Fruit fly (Drosophila melanogaster) ovary, adult (tissue): Measurements from ENCODE around the gene Dsor1.

Experiments used
- CG17801 ChIP-seq: fragments of 200-800 bp; optimal IDR thresholded peaks from 2 replicates; lab custom pipeline; 2019; ENCODE audit warnings: missing biosample characterization, mild to moderate bottlenecking, missing genetic modification characterization, moderate library complexity; ENCODE audit not compliant: partially characterized antibody

Gene Dsor1

DNA sequence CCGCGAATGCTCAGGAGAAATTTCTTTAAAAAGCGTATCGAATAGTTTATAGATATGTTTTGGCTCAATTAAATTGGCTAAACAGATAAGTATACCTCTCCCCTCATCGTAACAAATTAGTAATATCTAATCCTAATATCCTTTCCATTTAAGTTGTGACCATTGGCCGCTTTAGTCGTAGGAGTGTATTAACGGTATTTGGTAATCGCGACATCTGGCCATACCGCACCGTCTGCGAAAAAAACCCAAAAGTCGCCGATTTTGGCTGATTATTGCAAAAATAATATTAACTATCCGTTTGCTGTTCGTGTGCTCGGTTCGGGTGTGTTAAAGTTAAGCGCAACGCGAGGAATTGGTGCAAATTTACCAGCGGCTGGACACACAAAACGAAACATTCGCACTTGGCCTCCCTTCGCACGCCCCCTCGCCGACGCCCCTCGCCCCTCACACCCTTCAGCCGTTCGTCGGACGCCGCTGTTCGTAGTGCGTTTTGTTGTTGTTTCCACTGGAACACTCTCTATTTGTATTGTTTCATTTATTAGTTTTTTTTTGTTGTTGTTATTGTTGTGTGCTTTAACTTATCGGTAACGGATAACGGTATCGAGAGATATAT is at the start of gene Dsor1, which contains the start of gene amx:
Gene Dsor1 (plus strand): TSS at position 172 of the 613 bp plus-strand sequence.
Gene amx (minus strand): TSS at position 166 of the 613 bp plus-strand sequence.
- TF ChIP-seq CG17801 (GFP tag; lab: Kevin White, UChicago), result no peak

DNA sequence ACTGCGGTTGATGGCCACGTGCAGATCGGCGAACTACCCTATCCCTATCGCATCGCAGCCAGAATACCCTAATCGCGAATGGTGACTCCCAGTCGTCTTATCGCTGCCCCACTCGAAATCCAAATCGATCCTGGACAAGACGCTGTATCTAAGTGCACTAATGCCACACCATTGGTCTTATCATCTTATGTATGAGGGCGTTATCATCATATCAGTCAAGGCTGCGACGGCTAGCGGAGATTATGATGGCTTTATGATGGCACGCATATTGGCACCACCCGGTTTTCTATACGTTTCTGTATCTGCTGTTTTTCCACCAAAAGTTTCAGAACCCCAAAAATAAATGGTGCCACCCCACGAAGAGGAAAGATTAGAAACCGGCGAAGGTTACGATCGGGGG is 46.9 kb upstream of the Dsor1 start:
- no peak for TF ChIP-seq CG17801 (GFP tag; lab: Kevin White, UChicago)

dm6 chrX:9201080-9201479 is 46.1 kb upstream of the Dsor1 start:
- TF ChIP-seq CG17801 (GFP tag; lab: Kevin White, UChicago), result no peak

dm6 chrX:9201866-9202681 is 45.1 kb upstream of the Dsor1 start:
- TF ChIP-seq CG17801 (GFP tag; lab: Kevin White, UChicago), result peak; percentile 49

dm6 chrX:9210787-9211186 is 36.4 kb upstream of the Dsor1 start, which contains the start of gene SmydA-9:
TSS of gene SmydA-9 (minus strand) at chrX:9210887.
- no peak for TF ChIP-seq CG17801 (GFP tag; lab: Kevin White, UChicago)

dm6 chrX:9214576-9214975 is 32.6 kb upstream of the Dsor1 start, which contains the start of gene Obp8a:
TSS of gene Obp8a (plus strand) at chrX:9214876.
- TF ChIP-seq CG17801 (GFP tag; lab: Kevin White, UChicago), result no peak

DNA sequence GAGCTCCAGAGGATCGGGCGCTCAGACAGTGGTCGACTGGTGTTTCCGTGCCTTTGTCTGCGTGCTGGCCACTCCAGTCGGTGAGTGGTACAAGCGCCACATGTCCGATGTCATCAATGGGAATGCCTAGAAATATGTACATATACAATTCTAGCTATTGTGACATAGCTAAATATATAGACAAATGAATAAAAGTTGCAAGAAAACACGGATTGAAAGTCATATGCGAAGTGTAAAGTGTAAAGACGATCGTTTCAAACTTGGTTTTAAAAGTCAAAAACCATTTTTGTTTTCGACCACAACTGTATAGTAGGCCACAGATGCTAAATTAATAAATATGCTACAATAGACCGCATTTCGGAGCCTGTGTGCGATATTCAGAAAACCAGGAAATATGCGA is 31.7 kb upstream of the Dsor1 start, which contains the start of gene CG15368:
Gene CG15368 (plus strand): TSS at position 301 of the 400 bp plus-strand sequence.
- TF ChIP-seq CG17801 (GFP tag; lab: Kevin White, UChicago), result no peak

dm6 chrX:9216572-9216971 is 30.6 kb upstream of the Dsor1 start, which contains the start of gene CG15369:
TSS of gene CG15369 (plus strand) at chrX:9216872.
- TF ChIP-seq CG17801 (GFP tag; lab: Kevin White, UChicago), result no peak

DNA sequence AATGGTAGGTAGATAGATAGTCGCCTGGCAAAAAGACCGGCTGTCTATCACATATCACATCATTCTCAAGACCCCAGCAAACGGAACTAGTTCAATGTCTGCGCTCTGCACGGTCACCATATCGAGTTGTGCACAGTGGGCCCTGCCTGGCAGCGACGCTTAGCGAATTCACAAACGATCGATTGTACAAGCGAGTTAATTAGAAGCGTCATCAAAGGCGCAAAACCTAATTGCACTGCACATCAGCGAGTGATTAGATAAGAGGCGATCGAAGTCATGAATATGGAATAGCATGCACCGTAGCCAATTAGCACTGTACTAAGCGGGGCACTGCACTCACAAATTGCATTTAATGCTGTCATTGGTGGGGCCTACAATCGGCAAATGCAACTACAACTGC is 26.7 kb upstream of the Dsor1 start:
- TF ChIP-seq CG17801 (GFP tag; lab: Kevin White, UChicago), result no peak

- TF ChIP-seq CG17801 (GFP tag; lab: Kevin White, UChicago), result no peak
Observed at dm6 chrX:9223182-9223581, 24.0 kb upstream of the Dsor1 start, which contains the start of gene t. TSS of gene t (minus strand) at chrX:9223257.

dm6 chrX:9224423-9224822 is 22.7 kb upstream of the Dsor1 start:
- no peak for TF ChIP-seq CG17801 (GFP tag; lab: Kevin White, UChicago)

DNA sequence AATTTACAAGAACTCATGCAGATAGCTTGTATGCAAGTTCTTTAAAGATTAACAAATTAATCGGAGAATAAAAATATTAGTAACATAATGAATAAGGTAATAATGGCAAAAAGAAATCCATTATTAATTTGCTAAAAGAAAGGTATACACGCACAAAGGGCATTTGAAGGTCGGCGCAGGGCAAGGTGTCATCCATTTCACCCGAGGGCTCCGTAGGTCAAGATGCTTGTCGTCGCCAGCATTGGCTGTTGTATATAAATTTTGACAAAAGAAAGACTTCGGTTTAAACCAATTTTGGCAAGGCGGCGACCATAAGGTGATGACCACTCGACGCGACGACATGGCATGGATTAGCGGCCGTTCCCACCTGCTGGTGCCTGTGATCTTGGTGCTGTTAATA is 22.0 kb upstream of the Dsor1 start, which contains the start of gene CG15370:
Gene CG15370 (plus strand): TSS at position 301 of the 400 bp plus-strand sequence.
- no peak for TF ChIP-seq CG17801 (GFP tag; lab: Kevin White, UChicago)

dm6 chrX:9226837-9227236 is 20.3 kb upstream of the Dsor1 start, which contains the start of gene Gr8a:
TSS of gene Gr8a (plus strand) at chrX:9227137.
- no peak for TF ChIP-seq CG17801 (GFP tag; lab: Kevin White, UChicago)

- peak; percentile 35 for TF ChIP-seq CG17801 (GFP tag; lab: Kevin White, UChicago)
Observed at dm6 chrX:9232199-9232598, 14.9 kb upstream of the Dsor1 start, which contains the start of gene CG12121. TSS of gene CG12121 (minus strand) at chrX:9232378.

DNA sequence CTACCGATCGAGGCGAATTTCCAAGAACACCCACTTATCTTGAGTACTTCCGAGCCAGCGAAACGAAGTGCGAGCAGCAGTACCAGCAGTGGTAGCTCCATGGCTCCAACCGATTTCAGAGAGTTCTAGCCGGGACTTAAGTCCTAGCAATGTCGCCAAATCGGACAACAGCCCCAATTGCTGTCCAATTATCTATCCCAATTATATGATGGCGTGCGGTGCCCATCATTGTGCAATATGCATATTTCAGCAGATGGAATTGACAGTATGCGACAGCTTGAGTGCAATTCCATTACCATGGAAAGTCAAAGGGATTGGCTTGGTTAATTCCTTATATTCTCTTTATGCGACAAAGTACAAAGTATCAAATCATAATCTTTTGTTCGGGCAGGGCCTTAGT is 10.7 kb upstream of the Dsor1 start, which contains the start of gene Ir8a:
Gene Ir8a (minus strand): TSS at position 101 of the 400 bp plus-strand sequence.
- no peak for TF ChIP-seq CG17801 (GFP tag; lab: Kevin White, UChicago)
